Fruit fly (Drosophila melanogaster) whole organism, embryonic: ENCODE results near the gene CG43127.

ENCODE experiments used
- Aef1 ChIP-seq: fragments of 200-800 bp; sonication (Bioruptor generic); IDR thresholded peaks from 3 replicates; pipeline ENCODE4 v1.3.6; 2022; ENCODE audit warnings: missing biosample characterization, missing genetic modification characterization
- Antp ChIP-seq: fragments of 200-800 bp; sonication (Bioruptor generic); optimal IDR thresholded peaks from 3 replicates; lab custom pipeline; 2016; ENCODE audit warnings: missing biosample characterization, missing genetic modification characterization
- Atf3 ChIP-seq: fragments of 200-800 bp; sonication (Bioruptor generic); optimal IDR thresholded peaks from 3 replicates; lab custom pipeline; 2016; ENCODE audit warnings: missing biosample characterization, missing genetic modification characterization
- CG10267 ChIP-seq: fragments of 200-800 bp; sonication (Bioruptor generic); optimal IDR thresholded peaks from 2 replicates; lab custom pipeline; 2018; ENCODE audit warnings: missing biosample characterization, mild to moderate bottlenecking, missing genetic modification characterization, moderate library complexity
- CG10366 ChIP-seq: fragments of 200-800 bp; sonication (Bioruptor generic); IDR thresholded peaks from 2 replicates; pipeline ENCODE4 v1.3.6; 2022; ENCODE audit warnings: missing biosample characterization, missing genetic modification characterization
- CG10431 ChIP-seq: fragments of 200-800 bp; sonication (Bioruptor generic); optimal IDR thresholded peaks from 3 replicates; lab custom pipeline; 2018; ENCODE audit warnings: missing biosample characterization, mild to moderate bottlenecking, missing genetic modification characterization
- CG12155 ChIP-seq: fragments of 200-800 bp; sonication (Bioruptor generic); optimal IDR thresholded peaks from 3 replicates; lab custom pipeline; 2016; ENCODE audit warnings: missing biosample characterization, missing genetic modification characterization
- CG14965 ChIP-seq: fragments of 200-800 bp; sonication (Bioruptor generic); optimal IDR thresholded peaks from 2 replicates; lab custom pipeline; 2016; ENCODE audit warnings: missing biosample characterization, missing genetic modification characterization, borderline replicate concordance
- CG15601 ChIP-seq: fragments of 200-800 bp; sonication (Bioruptor generic); optimal IDR thresholded peaks from 3 replicates; lab custom pipeline; 2019; ENCODE audit warnings: missing biosample characterization, mild to moderate bottlenecking, missing genetic modification characterization, moderate library complexity
- CG17186 ChIP-seq: fragments of 200-800 bp; sonication (Bioruptor generic); optimal IDR thresholded peaks from 3 replicates; lab custom pipeline; 2017; ENCODE audit warnings: missing biosample characterization, missing genetic modification reagents, missing genetic modification characterization
- CG17829 ChIP-seq: fragments of 200-800 bp; optimal IDR thresholded peaks from 2 replicates; lab custom pipeline; 2019; ENCODE audit warnings: missing biosample characterization, mild to moderate bottlenecking, missing genetic modification characterization, moderate library complexity
- CG1792 ChIP-seq: fragments of 200-800 bp; sonication (Bioruptor generic); optimal IDR thresholded peaks from 2 replicates; lab custom pipeline; 2016; ENCODE audit warnings: missing biosample characterization, missing genetic modification characterization
- CG2712 ChIP-seq: fragments of 200-800 bp; optimal IDR thresholded peaks from 3 replicates; lab custom pipeline; 2019; ENCODE audit warnings: missing biosample characterization, mild to moderate bottlenecking, missing genetic modification characterization, moderate library complexity
- CG2889 ChIP-seq: fragments of 200-800 bp; sonication (Bioruptor generic); IDR thresholded peaks from 3 replicates; pipeline ENCODE4 v1.3.6; 2022; ENCODE audit warnings: missing biosample characterization, missing genetic modification characterization
- CG34422 ChIP-seq: fragments of 200-800 bp; sonication (Bioruptor generic); IDR thresholded peaks from 3 replicates; pipeline ENCODE4 v1.3.6; 2022; ENCODE audit warnings: missing biosample characterization, missing genetic modification characterization
- CG4404 ChIP-seq: fragments of 200-800 bp; sonication (Bioruptor generic); IDR thresholded peaks from 2 replicates; pipeline ENCODE4 v1.3.6; 2022; ENCODE audit warnings: missing biosample characterization, missing genetic modification characterization
- CG7357 ChIP-seq: fragments of 200-800 bp; sonication (Bioruptor generic); IDR thresholded peaks from 3 replicates; pipeline ENCODE4 v1.3.6; 2022; ENCODE audit warnings: missing biosample characterization, missing genetic modification characterization
- CG8089 ChIP-seq: fragments of 200-800 bp; sonication (Bioruptor generic); optimal IDR thresholded peaks from 3 replicates; lab custom pipeline; 2016; ENCODE audit warnings: missing biosample characterization, missing genetic modification characterization
- CG8944 ChIP-seq: fragments of 200-800 bp; sonication (Bioruptor generic); optimal IDR thresholded peaks from 3 replicates; lab custom pipeline; 2016; ENCODE audit warnings: missing biosample characterization, missing genetic modification characterization
- CG9797 ChIP-seq: fragments of 200-800 bp; sonication (Bioruptor generic); optimal IDR thresholded peaks from 3 replicates; lab custom pipeline; 2018; ENCODE audit warnings: missing biosample characterization, mild to moderate bottlenecking, missing genetic modification characterization
- Doc2 ChIP-seq: fragments of 200-800 bp; sonication (Bioruptor generic); IDR thresholded peaks from 2 replicates; pipeline ENCODE4 v1.3.6; 2022; ENCODE audit warnings: missing biosample characterization, missing genetic modification characterization
- E2f1 ChIP-seq: fragments of 200-800 bp; sonication (Bioruptor generic); IDR thresholded peaks from 2 replicates; pipeline ENCODE4 v1.3.6; 2022; ENCODE audit warnings: missing biosample characterization, missing genetic modification characterization
- E2f2 ChIP-seq: fragments of 200-800 bp; sonication (Bioruptor generic); IDR thresholded peaks from 2 replicates; pipeline ENCODE4 v1.3.6; 2022; ENCODE audit warnings: missing biosample characterization, missing genetic modification characterization
- H2.0 ChIP-seq: fragments of 200-800 bp; sonication (Bioruptor generic); IDR thresholded peaks from 2 replicates; pipeline ENCODE4 v1.3.6; 2022; ENCODE audit warnings: missing biosample characterization, missing genetic modification characterization
- NC2α ChIP-seq: fragments of 200-800 bp; sonication (Bioruptor generic); optimal IDR thresholded peaks from 2 replicates; lab custom pipeline; 2016; ENCODE audit warnings: missing biosample characterization, missing genetic modification characterization
- Ravus ChIP-seq: fragments of 200-800 bp; sonication (Bioruptor generic); IDR thresholded peaks from 2 replicates; pipeline ENCODE4 v1.3.6; 2022; ENCODE audit warnings: missing biosample characterization, missing genetic modification characterization
- Rfx ChIP-seq: fragments of 200-800 bp; sonication (Bioruptor generic); IDR thresholded peaks from 2 replicates; pipeline ENCODE4 v1.3.6; 2022; ENCODE audit warnings: missing biosample characterization, missing genetic modification characterization
- Scr ChIP-seq: fragments of 200-800 bp; sonication (Bioruptor generic); IDR thresholded peaks from 2 replicates; pipeline ENCODE4 v1.3.6; 2022; ENCODE audit warnings: missing biosample characterization, missing genetic modification characterization; ENCODE audit not compliant: partially characterized antibody
- Sry-β ChIP-seq: fragments of 200-800 bp; sonication (Bioruptor generic); optimal IDR thresholded peaks from 2 replicates; lab custom pipeline; 2018; ENCODE audit warnings: missing biosample characterization, mild to moderate bottlenecking, missing genetic modification characterization, moderate library complexity
- ato ChIP-seq: fragments of 200-800 bp; sonication (Bioruptor generic); IDR thresholded peaks from 2 replicates; pipeline ENCODE4 v1.3.6; 2022; ENCODE audit warnings: missing biosample characterization, missing genetic modification characterization; ENCODE audit not compliant: partially characterized antibody
- bigmax ChIP-seq: fragments of 200-800 bp; sonication (Bioruptor generic); optimal IDR thresholded peaks from 2 replicates; lab custom pipeline; 2018; ENCODE audit warnings: missing biosample characterization, mild to moderate bottlenecking, missing genetic modification characterization
- cato ChIP-seq: fragments of 200-800 bp; sonication (Bioruptor generic); optimal IDR thresholded peaks from 2 replicates; lab custom pipeline; 2016; ENCODE audit warnings: missing biosample characterization, missing genetic modification characterization, borderline replicate concordance
- cwo ChIP-seq: fragments of 200-800 bp; sonication (Bioruptor generic); optimal IDR thresholded peaks from 3 replicates; lab custom pipeline; 2017; ENCODE audit warnings: missing biosample characterization, missing genetic modification characterization, mild to moderate bottlenecking, moderate library complexity, missing genetic modification reagents
- en ChIP-seq: fragments of 200-800 bp; sonication (Bioruptor generic); optimal IDR thresholded peaks from 2 replicates; lab custom pipeline; 2016; ENCODE audit warnings: missing biosample characterization, missing genetic modification characterization
- fd102C ChIP-seq: fragments of 200-800 bp; sonication (Bioruptor generic); optimal IDR thresholded peaks from 2 replicates; lab custom pipeline; 2018; ENCODE audit warnings: missing biosample characterization, mild to moderate bottlenecking, missing genetic modification characterization, moderate library complexity
- hbn ChIP-seq: fragments of 200-800 bp; sonication (Bioruptor generic); IDR thresholded peaks from 2 replicates; pipeline ENCODE4 v1.3.6; 2022; ENCODE audit warnings: missing biosample characterization, missing genetic modification characterization; ENCODE audit not compliant: partially characterized antibody
- lilli ChIP-seq: fragments of 200-800 bp; sonication (Bioruptor generic); optimal IDR thresholded peaks from 3 replicates; lab custom pipeline; 2016; ENCODE audit warnings: missing biosample characterization, missing genetic modification characterization
- mirr ChIP-seq: fragments of 200-800 bp; sonication (Bioruptor generic); optimal IDR thresholded peaks from 3 replicates; lab custom pipeline; 2018; ENCODE audit warnings: missing biosample characterization, mild to moderate bottlenecking, missing genetic modification characterization
- mld ChIP-seq: fragments of 200-800 bp; sonication (Bioruptor generic); IDR thresholded peaks from 3 replicates; pipeline ENCODE4 v1.3.6; 2022; ENCODE audit warnings: missing biosample characterization, missing genetic modification characterization; ENCODE audit not compliant: partially characterized antibody
- otp ChIP-seq: fragments of 200-800 bp; sonication (Bioruptor generic); IDR thresholded peaks from 3 replicates; pipeline ENCODE4, ENCODE4 v1.3.6; 2022; ENCODE audit warnings: missing biosample characterization, missing genetic modification characterization
- peb ChIP-seq: fragments of 200-800 bp; sonication (Bioruptor generic); IDR thresholded peaks from 2 replicates; pipeline ENCODE4 v1.3.6; 2022; ENCODE audit warnings: missing biosample characterization, missing genetic modification characterization
- pnt ChIP-seq: fragments of 200-800 bp; sonication (Bioruptor generic); optimal IDR thresholded peaks from 3 replicates; lab custom pipeline; 2016; ENCODE audit warnings: missing biosample characterization, missing genetic modification characterization
- pros ChIP-seq: fragments of 200-800 bp; sonication (Bioruptor generic); optimal IDR thresholded peaks from 3 replicates; lab custom pipeline; 2019; ENCODE audit warnings: missing biosample characterization, mild to moderate bottlenecking, missing genetic modification characterization, moderate library complexity
- ro ChIP-seq: fragments of 200-800 bp; sonication (Bioruptor generic); IDR thresholded peaks from 2 replicates; pipeline ENCODE4 v1.3.6; 2022; ENCODE audit warnings: missing biosample characterization, missing genetic modification characterization
- slou ChIP-seq: fragments of 200-800 bp; sonication (Bioruptor generic); optimal IDR thresholded peaks from 3 replicates; lab custom pipeline; 2016; ENCODE audit warnings: missing biosample characterization, missing genetic modification characterization
- tgo ChIP-seq: fragments of 200-800 bp; sonication (Bioruptor generic); IDR thresholded peaks from 3 replicates; pipeline ENCODE4 v1.3.6; 2022; ENCODE audit warnings: missing biosample characterization, missing genetic modification characterization
- tin ChIP-seq: fragments of 200-800 bp; sonication (Bioruptor generic); optimal IDR thresholded peaks from 3 replicates; lab custom pipeline; 2016; ENCODE audit warnings: missing biosample characterization, missing genetic modification characterization
- tll ChIP-seq, 2 experiments: fragments of 200-800 bp in 1 of 2; fragments of >200 bp in 1 of 2; sonication (Bioruptor generic) in 1 of 2; optimal IDR thresholded peaks; 2 replicates each; lab custom pipeline; 2017 to 2019; ENCODE audit warnings: missing biosample characterization in 2 of 2, missing genetic modification characterization in 2 of 2, mild to moderate bottlenecking in 1 of 2, moderate library complexity in 1 of 2
- wor ChIP-seq: fragments of 200-800 bp; sonication (Bioruptor generic); IDR thresholded peaks from 2 replicates; pipeline ENCODE4 v1.3.6; 2022; ENCODE audit warnings: missing biosample characterization, missing genetic modification characterization
- yki ChIP-seq: fragments of >200 bp; optimal IDR thresholded peaks from 3 replicates; lab custom pipeline; 2018

Gene CG43127

DNA sequence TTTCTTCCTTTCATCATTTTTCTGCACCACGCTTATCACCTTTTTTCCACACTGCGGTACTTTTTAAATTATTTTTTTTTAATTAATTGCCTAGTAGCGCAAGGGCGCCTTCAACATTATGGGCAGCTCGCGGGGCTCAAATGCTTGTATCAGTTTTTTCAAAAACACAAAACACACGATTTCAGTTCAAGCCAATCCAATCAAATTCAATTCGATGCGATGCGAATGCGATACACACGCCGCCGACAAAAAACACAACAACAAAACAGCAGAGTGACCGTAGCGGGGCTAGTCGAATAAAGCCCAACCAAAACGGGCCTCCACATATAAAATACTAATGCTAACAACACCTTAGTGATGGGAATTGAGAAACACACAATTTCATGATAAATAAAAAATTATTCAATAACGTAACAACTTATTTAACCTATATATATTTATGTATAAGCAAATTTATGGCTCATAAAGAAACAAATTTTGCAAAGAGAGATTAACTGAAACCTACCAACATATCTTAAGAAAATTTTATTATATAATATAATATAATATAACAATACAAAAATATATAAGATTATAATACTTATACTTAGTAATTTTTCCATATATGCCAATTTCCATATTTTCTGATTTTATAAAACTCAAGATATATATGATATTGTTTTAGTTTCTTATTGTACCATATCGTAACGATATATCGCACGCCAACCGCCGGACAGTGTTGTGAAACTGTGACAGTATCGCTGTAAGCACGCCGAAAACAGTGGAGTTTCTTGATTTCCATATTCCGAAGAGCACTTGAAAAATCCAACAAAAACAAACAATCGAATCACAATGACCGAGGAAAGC lies 35.6 kb upstream of the CG43127 start, which contains the start of the genes CG32066 and CG8003 (continued):
- TF ChIP-seq otp (GFP tag; lab: Robert Waterston, UW): no peak
- peak; percentile 91 for TF ChIP-seq Scr
- TF ChIP-seq NC2α (GFP tag; lab: Kevin White, UChicago): no peak
- TF ChIP-seq ato (GFP tag; lab: Robert Waterston, UW): peak; percentile 80
- TF ChIP-seq CG4404 (GFP tag; lab: Robert Waterston, UW): no peak
- TF ChIP-seq Atf3: no peak
- TF ChIP-seq CG9797: peak; percentile 66
- TF ChIP-seq CG17186 (GFP tag; lab: Kevin White, UChicago): no peak
- peak; percentile 5 for TF ChIP-seq tin
- TF ChIP-seq CG14965 (GFP tag; lab: Kevin White, UChicago): no peak
- TF ChIP-seq CG12155 (GFP tag; lab: Kevin White, UChicago): no peak
- TF ChIP-seq peb: no peak
- TF ChIP-seq yki (lab: Kevin White, UChicago): no peak
- TF ChIP-seq fd102C (GFP tag; lab: Kevin White, UChicago): peak; percentile 0
- peak; percentile 14; the same call in 1 of the 2 replicates for TF ChIP-seq E2f2 (GFP tag; lab: Robert Waterston, UW)
- TF ChIP-seq tgo (GFP tag; lab: Robert Waterston, UW): peak; percentile 35; the same call in 1 of the 3 replicates
- TF ChIP-seq CG8089 (GFP tag; lab: Kevin White, UChicago): no peak
- TF ChIP-seq pros (GFP tag; lab: Kevin White, UChicago): no peak
- TF ChIP-seq en (GFP tag; lab: Kevin White, UChicago): no peak
- TF ChIP-seq CG7357: no peak
- peak; percentile 87 for TF ChIP-seq CG10267 (tag; lab: Kevin White, UChicago)
- TF ChIP-seq CG34422 (GFP tag; lab: Robert Waterston, UW): peak; percentile 78
- TF ChIP-seq CG2712: peak; percentile 64
- no peak for TF ChIP-seq bigmax
- TF ChIP-seq cwo (GFP tag; lab: Kevin White, UChicago): peak; percentile 8
- no peak for TF ChIP-seq CG8944 (GFP tag; lab: Kevin White, UChicago)
- peak; percentile 47 for TF ChIP-seq CG15601 (tag; lab: Kevin White, UChicago)
- peak; percentile 70; the same call in 2 of the 3 replicates for TF ChIP-seq mld (GFP tag; lab: Robert Waterston, UW)
- TF ChIP-seq CG10431: no peak
- TF ChIP-seq H2.0 (GFP tag; lab: Robert Waterston, UW): no peak; the same call in 1 of the 2 replicates
- no peak for TF ChIP-seq cato (GFP tag; lab: Kevin White, UChicago)
- TF ChIP-seq lilli (GFP tag; lab: Kevin White, UChicago): no peak
- no peak for TF ChIP-seq CG1792 (GFP tag; lab: Kevin White, UChicago)
- no peak for TF ChIP-seq Sry-β
- TF ChIP-seq CG10366 (GFP tag; lab: Robert Waterston, UW): no peak; the same call in 1 of the 2 replicates
- peak; percentile 55 for TF ChIP-seq Rfx (GFP tag; lab: Robert Waterston, UW)
- TF ChIP-seq Aef1: peak; percentile 65
- TF ChIP-seq E2f1 (GFP tag; lab: Robert Waterston, UW): no peak
- TF ChIP-seq slou (GFP tag; lab: Kevin White, UChicago): no peak
- peak; percentile 64 for TF ChIP-seq CG17829 (tag; lab: Kevin White, UChicago)
- no peak for TF ChIP-seq ro (GFP tag; lab: Robert Waterston, UW)
- TF ChIP-seq mirr: peak; percentile 8
- no peak for TF ChIP-seq wor (GFP tag; lab: Robert Waterston, UW)
- no peak for TF ChIP-seq Antp
- no peak for TF ChIP-seq tll (GFP tag; optimal IDR thresholded peaks at IDR 0.05; lab: Kevin White, UChicago)
- no peak for TF ChIP-seq Ravus
- no peak for TF ChIP-seq CG2889 (GFP tag; lab: Robert Waterston, UW)
- TF ChIP-seq Doc2 (GFP tag; lab: Robert Waterston, UW): no peak
- TF ChIP-seq pnt: no peak
- peak; percentile 89 for TF ChIP-seq hbn (GFP tag; lab: Robert Waterston, UW)
